Fruit fly (Drosophila melanogaster): Measurements from ENCODE around the gene Vps4.

Vps4 gene

DNA sequence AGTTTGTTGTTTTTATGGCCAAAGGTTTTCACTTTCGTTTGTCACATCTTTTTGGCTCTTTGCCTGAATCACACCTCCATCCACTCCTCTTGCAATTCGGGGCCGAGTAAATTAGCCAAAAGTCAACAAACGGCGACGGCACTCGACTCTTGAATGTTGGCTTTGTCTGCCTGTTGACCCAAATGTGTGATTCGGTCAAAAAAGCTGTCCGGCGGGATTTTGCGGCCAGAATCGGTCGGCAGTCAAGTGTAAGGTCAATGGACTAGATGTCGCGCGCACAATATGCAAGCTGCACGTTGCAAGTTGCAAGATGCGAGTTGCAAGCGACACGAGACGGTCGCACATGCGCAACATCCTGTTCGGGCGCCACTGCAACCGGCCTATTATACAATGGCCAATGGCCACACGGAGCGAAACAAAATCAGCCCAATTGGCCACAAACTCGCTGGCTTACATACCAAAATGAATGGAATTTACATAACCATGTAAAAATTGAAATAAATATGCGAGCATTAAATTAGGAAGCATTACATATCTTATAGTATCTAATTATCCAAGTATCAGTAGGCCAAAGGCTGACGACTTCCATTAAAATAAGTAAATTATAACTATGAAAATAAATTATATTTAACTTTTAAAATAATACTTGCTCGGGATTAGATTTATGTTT lies 10.2 kb downstream of the Vps4 start (continued):
- TF ChIP-seq fd85E (GFP tag; optimal IDR thresholded peaks at IDR 0.05) (no peak), CG6163 (GFP tag; IDR thresholded peaks at IDR 0.05) (no peak), ss (GFP tag; optimal IDR thresholded peaks at IDR 0.05) (no peak), CG10669 (GFP tag; optimal IDR thresholded peaks at IDR 0.05) (no peak), CG3032 (tag; optimal IDR thresholded peaks at IDR 0.05) (no peak), eg (GFP tag; IDR thresholded peaks at IDR 0.05) (no peak), Sox15 (GFP tag; optimal IDR thresholded peaks at IDR 0.05) (no peak), CG8119 (GFP tag; IDR thresholded peaks at IDR 0.05) (peak; percentile 37; the same call in 2 of the 3 replicates), CG6808 (GFP tag; optimal IDR thresholded peaks at IDR 0.05) (peak; percentile 6)

dm6 chrX:17924034-17924433 lies 16.5 kb downstream of the Vps4 start:
- no peak for TF ChIP-seq Hr4 (GFP tag; optimal IDR thresholded peaks at IDR 0.05)
- no peak for TF ChIP-seq topi (GFP tag; optimal IDR thresholded peaks at IDR 0.05)
- TF ChIP-seq CG10669 (GFP tag; optimal IDR thresholded peaks at IDR 0.05), result no peak
- TF ChIP-seq Eip78C (GFP tag), result no peak
- no peak for TF ChIP-seq ss (GFP tag; optimal IDR thresholded peaks at IDR 0.05)
- TF ChIP-seq svp (GFP tag), result no peak
- no peak for TF ChIP-seq CG11294 (GFP tag; IDR thresholded peaks at IDR 0.05)
- TF ChIP-seq CG15336 (GFP tag; IDR thresholded peaks at IDR 0.05), result no peak
- no peak for TF ChIP-seq CG6276 (GFP tag; optimal IDR thresholded peaks at IDR 0.05)
- no peak for TF ChIP-seq CG8119 (GFP tag; IDR thresholded peaks at IDR 0.05)
- TF ChIP-seq OdsH (GFP tag; optimal IDR thresholded peaks at IDR 0.05), result no peak
- no peak for TF ChIP-seq CG11902 (GFP tag; optimal IDR thresholded peaks at IDR 0.05)
- TF ChIP-seq fd59A (GFP tag; optimal IDR thresholded peaks at IDR 0.05), result no peak
- no peak for TF ChIP-seq CG6808 (GFP tag; optimal IDR thresholded peaks at IDR 0.05)
- TF ChIP-seq net (GFP tag; optimal IDR thresholded peaks at IDR 0.05), result no peak
- TF ChIP-seq Smox (GFP tag; optimal IDR thresholded peaks at IDR 0.05), result no peak
- TF ChIP-seq Hr38 (GFP tag; optimal IDR thresholded peaks at IDR 0.05), result no peak

DNA sequence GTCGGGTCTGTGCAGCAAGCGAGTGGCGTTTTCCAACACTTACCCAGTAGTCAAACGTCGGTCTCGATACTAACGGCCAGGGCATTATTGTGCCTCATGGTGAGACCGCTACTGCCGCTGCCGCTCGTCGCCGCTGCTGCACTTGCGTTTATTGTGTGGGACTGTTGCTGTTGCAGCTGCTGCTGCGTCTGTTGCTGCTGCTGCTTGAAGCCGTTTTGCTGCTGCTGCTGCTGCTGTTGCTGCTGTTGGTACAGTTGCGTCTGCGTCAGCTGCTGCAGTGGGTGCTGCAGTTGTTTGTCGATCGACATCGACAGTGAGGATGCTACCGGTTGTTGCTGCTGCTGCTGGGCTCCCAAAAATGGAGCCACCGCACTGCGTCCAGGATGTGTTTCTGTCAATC lies 33.2 kb downstream of the Vps4 start:
- TF ChIP-seq CG4318 (GFP tag; optimal IDR thresholded peaks at IDR 0.05), result no peak
- no peak for TF ChIP-seq lz (GFP tag; optimal IDR thresholded peaks at IDR 0.05)
- no peak for TF ChIP-seq salr (GFP tag; optimal IDR thresholded peaks at IDR 0.05)
- TF ChIP-seq CG7368 (GFP tag; optimal IDR thresholded peaks at IDR 0.05), result no peak
- no peak for TF ChIP-seq CG8319 (GFP tag; optimal IDR thresholded peaks at IDR 0.05)
- TF ChIP-seq fd85E (GFP tag; optimal IDR thresholded peaks at IDR 0.05), result no peak
- TF ChIP-seq CG10669 (GFP tag; optimal IDR thresholded peaks at IDR 0.05), result no peak
- no peak for TF ChIP-seq Hr38 (GFP tag; optimal IDR thresholded peaks at IDR 0.05)

Measured in whole organism, prepupa.